Worm (Caenorhabditis elegans) whole organism, young adult: ENCODE measurements around the gene aqp-10.

Source experiments
- B0019.2 ChIP-seq: fragments of 200-800 bp; sonication (Bioruptor generic); conservative IDR thresholded peaks from 2 replicates; pipeline ENCODE4 v1.3.6; 2022; ENCODE audit warnings: missing genetic modification reagents, missing genetic modification characterization, missing compliant biosample characterization
- B0035.1 ChIP-seq: sonication (generic microtip); optimal IDR thresholded peaks from 2 replicates; lab custom pipeline; 2016; ENCODE audit warnings: missing genetic modification characterization, mild to moderate bottlenecking, missing compliant biosample characterization, missing genotype, missing genetic modification reagents
- C17E4.6 ChIP-seq: fragments of 200-800 bp; sonication (Bioruptor generic); IDR thresholded peaks from 2 replicates; pipeline ENCODE4 v1.3.6; 2022; ENCODE audit warnings: missing genetic modification reagents, missing genetic modification characterization, missing compliant biosample characterization
- D2030.7 ChIP-seq: fragments of 200-800 bp; sonication (Bioruptor generic); IDR thresholded peaks from 2 replicates; pipeline ENCODE4 v1.3.6; 2022; ENCODE audit warnings: missing genetic modification reagents, missing genetic modification characterization, missing compliant biosample characterization
- F52B5.7 ChIP-seq: sonication (generic microtip); optimal IDR thresholded peaks from 2 replicates; lab custom pipeline; 2016; ENCODE audit warnings: mild to moderate bottlenecking, missing genetic modification characterization, missing compliant biosample characterization
- F55B11.4 ChIP-seq: sonication (generic microtip); optimal IDR thresholded peaks from 2 replicates; lab custom pipeline; 2016; ENCODE audit warnings: missing compliant biosample characterization, missing genetic modification characterization, borderline replicate concordance; ENCODE audit not compliant: insufficient read depth
- F57C9.4 ChIP-seq: sonication (generic microtip); optimal IDR thresholded peaks from 2 replicates; lab custom pipeline; 2017; ENCODE audit warnings: mild to moderate bottlenecking, missing genetic modification characterization, missing compliant biosample characterization
- T26A5.8 ChIP-seq: sonication (generic microtip); optimal IDR thresholded peaks from 2 replicates; lab custom pipeline; 2016; ENCODE audit warnings: missing genetic modification characterization, missing compliant biosample characterization
- Y53G8AR.9 ChIP-seq: fragments of 200-800 bp; sonication (Bioruptor generic); conservative IDR thresholded peaks from 2 replicates; pipeline ENCODE4 v1.3.6; 2022; ENCODE audit warnings: missing genetic modification reagents, missing genetic modification characterization, missing compliant biosample characterization
- Y67H2A.10 ChIP-seq: fragments of 200-800 bp; sonication (Bioruptor generic); conservative IDR thresholded peaks from 2 replicates; pipeline ENCODE4 v1.3.6; 2022; ENCODE audit warnings: missing genetic modification reagents, missing genetic modification characterization, missing compliant biosample characterization
- Y79H2A.3 ChIP-seq: fragments of 200-800 bp; sonication (Bioruptor generic); conservative IDR thresholded peaks from 2 replicates; pipeline ENCODE4 v1.3.6; 2022; ENCODE audit warnings: missing genetic modification reagents, missing genetic modification characterization, missing compliant biosample characterization
- Y95B8A.8 ChIP-seq: fragments of 200-800 bp; sonication (Bioruptor generic); IDR thresholded peaks from 2 replicates; pipeline ENCODE4 v1.3.6; 2022; ENCODE audit warnings: missing genetic modification reagents, missing genetic modification characterization, missing compliant biosample characterization
- akir-1 ChIP-seq: fragments of 200-800 bp; sonication (Bioruptor generic); optimal IDR thresholded peaks from 2 replicates; lab custom pipeline; 2018; ENCODE audit warnings: mild to moderate bottlenecking, missing genetic modification characterization, moderate library complexity, missing compliant biosample characterization
- ama-1 ChIP-seq, 3 experiments: fragments of 150-350 bp in 1 of 3; sonication (generic microtip) in 2 of 3; optimal IDR thresholded peaks; 2 replicates each; lab custom pipeline; 2014 to 2018; ENCODE audit warnings: missing biosample characterization in 2 of 3, missing genetic modification characterization in 2 of 3, missing genetic modification reagents in 2 of 3
- aptf-2 ChIP-seq: fragments of 200-800 bp; sonication (Bioruptor generic); conservative IDR thresholded peaks from 2 replicates; pipeline ENCODE4 v1.3.6; 2022; ENCODE audit warnings: missing genetic modification reagents, missing genetic modification characterization, missing compliant biosample characterization
- attf-5 ChIP-seq: fragments of 200-800 bp; sonication (Bioruptor generic); optimal IDR thresholded peaks from 2 replicates; lab custom pipeline; 2018; ENCODE audit warnings: mild to moderate bottlenecking, missing genetic modification characterization, missing compliant biosample characterization
- cebp-1 ChIP-seq, 2 experiments: fragments of 200-800 bp in 1 of 2; sonication (Bioruptor generic) in 1 of 2; sonication (generic microtip) in 1 of 2; IDR thresholded peaks in 1 of 2; optimal IDR thresholded peaks in 1 of 2; 2 replicates each; pipeline versions ENCODE4 v1.3.6 to Lab custom; 2017 to 2022; ENCODE audit warnings: missing compliant biosample characterization in 2 of 2, missing genetic modification characterization in 2 of 2, mild to moderate bottlenecking in 1 of 2, missing genetic modification reagents in 1 of 2, moderate library complexity in 1 of 2
- cebp-2 ChIP-seq: fragments of 200-800 bp; sonication (Bioruptor generic); IDR thresholded peaks from 2 replicates; pipeline ENCODE4 v1.3.6; 2022; ENCODE audit warnings: missing genetic modification characterization, missing compliant biosample characterization
- ceh-91 ChIP-seq: fragments of 200-800 bp; sonication (Bioruptor generic); IDR thresholded peaks from 2 replicates; pipeline ENCODE4 v1.3.6; 2022; ENCODE audit warnings: missing genetic modification reagents, missing genetic modification characterization, missing compliant biosample characterization
- dox-1 ChIP-seq: fragments of 200-800 bp; sonication (Bioruptor generic); IDR thresholded peaks from 2 replicates; pipeline ENCODE4 v1.3.6; 2022; ENCODE audit warnings: missing genetic modification reagents, missing genetic modification characterization, missing compliant biosample characterization
- efl-1 ChIP-seq: fragments of 150-350 bp; optimal IDR thresholded peaks from 2 replicates; lab custom pipeline; 2014; ENCODE audit warnings: missing biosample characterization, missing genetic modification reagents, missing genetic modification characterization
- egl-18 ChIP-seq: fragments of 200-800 bp; sonication (Bioruptor generic); IDR thresholded peaks from 2 replicates; pipeline ENCODE4 v1.3.6; 2022; ENCODE audit warnings: missing genetic modification reagents, missing genetic modification characterization, missing compliant biosample characterization
- hlh-12 ChIP-seq: sonication (generic microtip); optimal IDR thresholded peaks from 2 replicates; lab custom pipeline; 2016; ENCODE audit warnings: missing genetic modification characterization, missing compliant biosample characterization
- hmg-1.2 ChIP-seq: fragments of 200-800 bp; sonication (Bioruptor generic); IDR thresholded peaks from 2 replicates; pipeline ENCODE4 v1.3.6; 2022; ENCODE audit warnings: missing genetic modification reagents, missing genetic modification characterization, missing compliant biosample characterization
- hrde-1 ChIP-seq: sonication (generic microtip); optimal IDR thresholded peaks from 2 replicates; lab custom pipeline; 2016; ENCODE audit warnings: missing genetic modification characterization, mild to moderate bottlenecking, missing compliant biosample characterization, moderate library complexity, missing genotype, missing genetic modification reagents, borderline replicate concordance
- hsf-1 ChIP-seq: fragments of 200-800 bp; sonication (Bioruptor generic); IDR thresholded peaks from 2 replicates; pipeline ENCODE4 v1.3.6; 2022; ENCODE audit warnings: missing genetic modification reagents, missing genetic modification characterization, missing compliant biosample characterization
- let-526 ChIP-seq: fragments of 200-800 bp; sonication (Bioruptor generic); IDR thresholded peaks from 2 replicates; pipeline ENCODE4 v1.3.6; 2022; ENCODE audit warnings: missing genetic modification reagents, missing genetic modification characterization, missing compliant biosample characterization
- lin-26 ChIP-seq: fragments of 200-800 bp; sonication (Bioruptor generic); IDR thresholded peaks from 2 replicates; pipeline ENCODE4 v1.3.6; 2022; ENCODE audit warnings: missing genetic modification reagents, missing genetic modification characterization, missing compliant biosample characterization
- lin-40 ChIP-seq: sonication (generic microtip); optimal IDR thresholded peaks from 2 replicates; lab custom pipeline; 2016; ENCODE audit warnings: missing genetic modification characterization, mild to moderate bottlenecking, missing compliant biosample characterization, missing genotype, missing genetic modification reagents
- lir-1 ChIP-seq: fragments of 200-800 bp; sonication (Bioruptor generic); conservative IDR thresholded peaks from 2 replicates; pipeline ENCODE4 v1.3.6; 2022; ENCODE audit warnings: missing genetic modification reagents, missing genetic modification characterization, missing compliant biosample characterization
- madf-6 ChIP-seq: fragments of 200-800 bp; sonication (Bioruptor generic); IDR thresholded peaks from 2 replicates; pipeline ENCODE4 v1.3.6; 2022; ENCODE audit warnings: missing genetic modification reagents, missing genetic modification characterization, missing compliant biosample characterization
- madf-8 ChIP-seq: fragments of 200-800 bp; sonication (Bioruptor generic); conservative IDR thresholded peaks from 2 replicates; pipeline ENCODE4 v1.3.6; 2022; ENCODE audit warnings: missing genetic modification reagents, missing genetic modification characterization, missing compliant biosample characterization
- mel-28 ChIP-seq: sonication (generic microtip); optimal IDR thresholded peaks from 2 replicates; lab custom pipeline; 2016; ENCODE audit warnings: borderline replicate concordance, mild to moderate bottlenecking, missing genetic modification characterization, missing compliant biosample characterization
- mxl-1 ChIP-seq: sonication (generic microtip); optimal IDR thresholded peaks from 2 replicates; lab custom pipeline; 2016; ENCODE audit warnings: missing genetic modification characterization, missing compliant biosample characterization
- nfya-2 ChIP-seq: fragments of 200-800 bp; sonication (Bioruptor generic); IDR thresholded peaks from 2 replicates; pipeline ENCODE4 v1.3.6; 2022; ENCODE audit warnings: missing genetic modification reagents, missing genetic modification characterization, missing compliant biosample characterization
- nfyb-1 ChIP-seq: fragments of 200-800 bp; sonication (Bioruptor generic); IDR thresholded peaks from 2 replicates; pipeline ENCODE4 v1.3.6; 2022; ENCODE audit warnings: missing genetic modification reagents, missing genetic modification characterization, missing compliant biosample characterization
- nhr-120 ChIP-seq: fragments of 200-800 bp; sonication (Bioruptor generic); IDR thresholded peaks from 2 replicates; pipeline ENCODE4 v1.3.6; 2022; ENCODE audit warnings: missing genetic modification characterization, missing compliant biosample characterization
- nhr-27 ChIP-seq: fragments of 200-800 bp; sonication (Bioruptor generic); optimal IDR thresholded peaks from 2 replicates; lab custom pipeline; 2018; ENCODE audit warnings: mild to moderate bottlenecking, missing genetic modification characterization, moderate library complexity, missing compliant biosample characterization
- sdz-38 ChIP-seq: sonication (generic microtip); optimal IDR thresholded peaks from 2 replicates; lab custom pipeline; 2016; ENCODE audit warnings: missing genotype, missing genetic modification characterization, missing compliant biosample characterization
- snpc-1.1 ChIP-seq: sonication (generic microtip); optimal IDR thresholded peaks from 2 replicates; lab custom pipeline; 2017; ENCODE audit warnings: missing genetic modification characterization, mild to moderate bottlenecking, missing compliant biosample characterization, antibody characterized with exemption, moderate library complexity, missing genotype, missing genetic modification reagents; ENCODE audit not compliant: insufficient read depth
- unc-62 ChIP-seq: fragments of 150-350 bp; optimal IDR thresholded peaks from 2 replicates; lab custom pipeline; 2014; ENCODE audit warnings: missing biosample characterization, missing genetic modification reagents, missing genetic modification characterization
- zfh-2 ChIP-seq: fragments of 200-800 bp; sonication (Bioruptor generic); conservative IDR thresholded peaks from 2 replicates; pipeline ENCODE4 v1.3.6; 2022; ENCODE audit warnings: missing genetic modification reagents, missing genetic modification characterization, missing compliant biosample characterization
- ztf-18 ChIP-seq: sonication (generic microtip); optimal IDR thresholded peaks from 2 replicates; lab custom pipeline; 2016; ENCODE audit warnings: missing genotype, mild to moderate bottlenecking, missing genetic modification characterization, missing compliant biosample characterization
- ztf-22 ChIP-seq: fragments of 200-800 bp; sonication (Bioruptor generic); optimal IDR thresholded peaks from 2 replicates; lab custom pipeline; 2018; ENCODE audit warnings: mild to moderate bottlenecking, missing genetic modification characterization, moderate library complexity, missing compliant biosample characterization
- ztf-25 ChIP-seq: fragments of 200-800 bp; sonication (Bioruptor generic); IDR thresholded peaks from 2 replicates; pipeline ENCODE4 v1.3.6; 2022; ENCODE audit warnings: missing genetic modification reagents, missing genetic modification characterization, missing compliant biosample characterization
- ztf-3 ChIP-seq: fragments of 200-800 bp; sonication (Bioruptor generic); optimal IDR thresholded peaks from 2 replicates; lab custom pipeline; 2018; ENCODE audit warnings: mild to moderate bottlenecking, missing genetic modification characterization, missing compliant biosample characterization
- ztf-6 ChIP-seq: fragments of 200-800 bp; sonication (Bioruptor generic); IDR thresholded peaks from 2 replicates; pipeline ENCODE4 v1.3.6; 2022; ENCODE audit warnings: missing genetic modification reagents, missing genetic modification characterization, missing compliant biosample characterization

Gene aqp-10

DNA sequence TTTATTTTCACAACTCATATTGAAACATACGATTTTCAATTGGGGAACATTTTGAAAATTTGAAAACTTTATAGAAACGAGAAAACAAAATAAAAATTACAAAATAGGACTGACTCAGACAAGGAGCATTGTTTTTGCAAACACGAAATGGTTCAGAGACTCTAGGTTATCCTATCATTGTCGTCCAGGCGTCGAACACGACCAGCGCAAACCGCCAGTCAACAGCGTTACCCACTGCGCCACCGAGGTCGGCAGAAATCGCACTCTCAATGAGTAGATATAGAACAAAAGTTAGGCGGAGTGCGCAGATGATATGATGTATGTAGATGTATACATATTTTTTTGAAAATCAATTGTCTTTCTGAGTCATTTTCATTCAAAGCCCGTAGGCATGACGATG lies 5.0 kb upstream of the aqp-10 start (continued):
- TF ChIP-seq Y79H2A.3 (GFP tag; lab: Robert Waterston, UW) (peak; percentile 78), lir-1 (GFP tag; lab: Robert Waterston, UW) (no peak), F55B11.4 (tag; lab: Kevin White, UChicago) (no peak), madf-6 (peak; percentile 76), nfyb-1 (GFP tag; lab: Robert Waterston, UW) (no peak; the same call in 1 of the 2 replicates), attf-5 (GFP tag; lab: Kevin White, UChicago) (peak; percentile 56), nhr-27 (tag; lab: Kevin White, UChicago) (no peak), hlh-12 (no peak), ceh-91 (GFP tag; lab: Robert Waterston, UW) (0 out of 2 replicates have a peak, but pooled peaks have one; percentile 33), Y53G8AR.9 (GFP tag; lab: Robert Waterston, UW) (0 out of 2 replicates have a peak, but pooled peaks have one; percentile 36), ztf-25 (peak; percentile 76; the same call in 1 of the 2 replicates), C17E4.6 (0 out of 2 replicates have a peak, but pooled peaks have one; percentile 56), akir-1 (peak; percentile 10), madf-8 (GFP tag; lab: Robert Waterston, UW) (no peak), ztf-6 (no peak), cebp-1 (GFP tag; IDR thresholded peaks at IDR 0.05; lab: Robert Waterston, UW) (0 out of 2 replicates have a peak, but pooled peaks have one; percentile 33), cebp-1 (tag; optimal IDR thresholded peaks at IDR 0.05; lab: Kevin White, UChicago) (no peak), lin-26 (GFP tag; lab: Robert Waterston, UW) (no peak; the same call in 1 of the 2 replicates), snpc-1.1 (tag; lab: Kevin White, UChicago) (peak; percentile 69), dox-1 (GFP tag; lab: Robert Waterston, UW) (no peak; the same call in 1 of the 2 replicates), T26A5.8 (tag; lab: Kevin White, UChicago) (no peak), hsf-1 (GFP tag; lab: Robert Waterston, UW) (peak; percentile 48; the same call in 1 of the 2 replicates), Y95B8A.8 (GFP tag; lab: Robert Waterston, UW) (peak; percentile 58; the same call in 1 of the 2 replicates), unc-62 (GFP tag; lab: Kevin White, UChicago) (no peak), cebp-2 (GFP tag; lab: Robert Waterston, UW) (peak; percentile 74; the same call in 1 of the 2 replicates), let-526 (no peak), sdz-38 (no peak), efl-1 (GFP tag; lab: Kevin White, UChicago) (no peak), egl-18 (no peak), aptf-2 (no peak), D2030.7 (GFP tag; lab: Robert Waterston, UW) (peak; percentile 68; the same call in 1 of the 2 replicates), ztf-22 (GFP tag; lab: Kevin White, UChicago) (peak; percentile 61), nfya-2 (GFP tag; lab: Robert Waterston, UW) (0 out of 2 replicates have a peak, but pooled peaks have one; percentile 77), ztf-18 (tag; lab: Kevin White, UChicago) (peak; percentile 65), zfh-2 (GFP tag; lab: Robert Waterston, UW) (no peak), B0019.2 (GFP tag; lab: Robert Waterston, UW) (no peak), mel-28 (no peak), F57C9.4 (tag; lab: Kevin White, UChicago) (no peak), ztf-3 (GFP tag; lab: Kevin White, UChicago) (no peak), lin-40 (tag; lab: Kevin White, UChicago) (peak; percentile 68), F52B5.7 (peak; percentile 13), Y67H2A.10 (no peak), B0035.1 (tag; lab: Kevin White, UChicago) (peak; percentile 41), mxl-1 (tag; lab: Kevin White, UChicago) (peak; percentile 81), hmg-1.2 (GFP tag; lab: Robert Waterston, UW) (peak; percentile 70), hrde-1 (peak; percentile 61), nhr-120 (GFP tag; lab: Robert Waterston, UW) (no peak), ama-1 (optimal IDR thresholded peaks at IDR 0.05; lab: Kevin White, UChicago) (no peak), ama-1 (GFP tag; optimal IDR thresholded peaks at IDR 0.05; lab: Kevin White, UChicago) (peak; percentile 87 to 89)
